In genomic region chr3R:22145425-22146411, dm6 we compare ENCODE assay signal across 1 fruit fly cellular context.
TF ChIP-seq lines count a peak whose summit lies in the region.

No protein-coding gene starts in this region.

TF ChIP-seq in whole organism, embryonic, 481 proteins besides CTCF, POLR2A, EP300 and RAD21 (continued from another document and continues in another):
- no peak for TF ChIP-seq Tbp (GFP tag; optimal IDR thresholded peaks at IDR 0.05; lab: Kevin White, UChicago)
- peak; percentile 62 for TF ChIP-seq CG9817 (tag; optimal IDR thresholded peaks at IDR 0.05; lab: Kevin White, UChicago)
- TF ChIP-seq Asciz (GFP tag; optimal IDR thresholded peaks at IDR 0.05; lab: Kevin White, UChicago), result peak; percentile 72
- peak; percentile 65 for TF ChIP-seq org-1 (GFP tag; optimal IDR thresholded peaks at IDR 0.05; lab: Kevin White, UChicago)
- no peak for TF ChIP-seq gro (GFP tag; optimal IDR thresholded peaks at IDR 0.05; lab: Kevin White, UChicago)
- TF ChIP-seq CG7745 (tag; optimal IDR thresholded peaks at IDR 0.05; lab: Kevin White, UChicago), result peak; percentile 23
- peak; percentile 46; the same call in 1 of the 2 replicates for TF ChIP-seq bowl (GFP tag; IDR thresholded peaks at IDR 0.05; lab: Robert Waterston, UW)
- TF ChIP-seq CG34224 (GFP tag; IDR thresholded peaks at IDR 0.05; lab: Robert Waterston, UW; ENCODE audit: partially characterized antibody), result no peak
- TF ChIP-seq CG34376 (GFP tag; optimal IDR thresholded peaks at IDR 0.05; lab: Kevin White, UChicago), result no peak
- peak; percentile 4 for TF ChIP-seq NfI (GFP tag; optimal IDR thresholded peaks at IDR 0.05; lab: Kevin White, UChicago)
- no peak for TF ChIP-seq CG13296 (GFP tag; optimal IDR thresholded peaks at IDR 0.05; lab: Kevin White, UChicago)
- TF ChIP-seq NC2α (GFP tag; optimal IDR thresholded peaks at IDR 0.05; lab: Kevin White, UChicago), result peak; percentile 15
- peak; percentile 63 for TF ChIP-seq CG4820 (GFP tag; optimal IDR thresholded peaks at IDR 0.05; lab: Kevin White, UChicago)
- TF ChIP-seq CG17359 (tag; optimal IDR thresholded peaks at IDR 0.05; lab: Kevin White, UChicago), result peak; percentile 75
- no peak for TF ChIP-seq CG10543 (GFP tag; optimal IDR thresholded peaks at IDR 0.05; lab: Kevin White, UChicago)
- peak; percentile 76 for TF ChIP-seq Antp (GFP tag; optimal IDR thresholded peaks at IDR 0.05; lab: Kevin White, UChicago)
- TF ChIP-seq CoRest (tag; optimal IDR thresholded peaks at IDR 0.05; lab: Kevin White, UChicago), result peak; percentile 79
- TF ChIP-seq Optix (GFP tag; IDR thresholded peaks at IDR 0.05; lab: Robert Waterston, UW), result peak; percentile 73; the same call in 2 of the 3 replicates
- peak; percentile 81 for TF ChIP-seq CG8765 (GFP tag; IDR thresholded peaks at IDR 0.05; lab: Robert Waterston, UW)
- TF ChIP-seq pzg (GFP tag; optimal IDR thresholded peaks at IDR 0.05; lab: Kevin White, UChicago), result no peak
- TF ChIP-seq Dip2 (GFP tag; IDR thresholded peaks at IDR 0.05; lab: Robert Waterston, UW), result no peak
- TF ChIP-seq CG7928 (GFP tag; optimal IDR thresholded peaks at IDR 0.05; lab: Kevin White, UChicago), result no peak
- no peak for TF ChIP-seq cad (GFP tag; optimal IDR thresholded peaks at IDR 0.05; lab: Kevin White, UChicago)
- TF ChIP-seq Dad (GFP tag; optimal IDR thresholded peaks at IDR 0.05; lab: Kevin White, UChicago), result peak; percentile 85
- no peak for TF ChIP-seq CG9797 (GFP tag; optimal IDR thresholded peaks at IDR 0.05; lab: Kevin White, UChicago)
- peak; percentile 27 for TF ChIP-seq scrt (GFP tag; optimal IDR thresholded peaks at IDR 0.05; lab: Kevin White, UChicago)
- peak; percentile 72 for TF ChIP-seq trem (tag; optimal IDR thresholded peaks at IDR 0.05; lab: Kevin White, UChicago)
- peak; percentile 40 for TF ChIP-seq Lhr (GFP tag; optimal IDR thresholded peaks at IDR 0.05; lab: Kevin White, UChicago)
- TF ChIP-seq CG12659 (GFP tag; optimal IDR thresholded peaks at IDR 0.05; lab: Kevin White, UChicago), result peak; percentile 37
- TF ChIP-seq CG6791 (GFP tag; IDR thresholded peaks at IDR 0.05; lab: Robert Waterston, UW; ENCODE audit: partially characterized antibody), result no peak
- peak; percentile 57 for TF ChIP-seq Mad (GFP tag; optimal IDR thresholded peaks at IDR 0.05; lab: Kevin White, UChicago)
- TF ChIP-seq NFAT (GFP tag; IDR thresholded peaks at IDR 0.05; lab: Robert Waterston, UW), result no peak
- peak; percentile 66; the same call in 1 of the 2 replicates for TF ChIP-seq ap (GFP tag; IDR thresholded peaks at IDR 0.05; lab: Robert Waterston, UW)
- peak in 1 of 2 experiments; percentile 90 for TF ChIP-seq bsh (GFP tag; optimal IDR thresholded peaks at IDR 0.05; lab: Kevin White, UChicago)
- no peak for TF ChIP-seq bigmax (GFP tag; optimal IDR thresholded peaks at IDR 0.05; lab: Kevin White, UChicago)
- TF ChIP-seq ATbp (GFP tag; optimal IDR thresholded peaks at IDR 0.05; lab: Kevin White, UChicago), result peak; percentile 76
- TF ChIP-seq tll (GFP tag; optimal IDR thresholded peaks at IDR 0.05; lab: Kevin White, UChicago), result peak in 1 of 2 experiments; percentile 81
- peak; percentile 84 for TF ChIP-seq CG15601 (tag; optimal IDR thresholded peaks at IDR 0.05; lab: Kevin White, UChicago)
- TF ChIP-seq cato (GFP tag; optimal IDR thresholded peaks at IDR 0.05; lab: Kevin White, UChicago; ENCODE audit: borderline replicate concordance), result peak; percentile 11
- peak; percentile 55 for TF ChIP-seq slp2 (GFP tag; optimal IDR thresholded peaks at IDR 0.05; lab: Kevin White, UChicago)
- peak; percentile 81 for TF ChIP-seq CG33557 (GFP tag; optimal IDR thresholded peaks at IDR 0.05; lab: Kevin White, UChicago)
- TF ChIP-seq wor (GFP tag; IDR thresholded peaks at IDR 0.05; lab: Robert Waterston, UW), result peak; percentile 87
- peak; percentile 69 for TF ChIP-seq CG33213 (GFP tag; optimal IDR thresholded peaks at IDR 0.05; lab: Kevin White, UChicago)
- peak; percentile 86 for TF ChIP-seq otp (GFP tag; IDR thresholded peaks at IDR 0.05; lab: Robert Waterston, UW)
- no peak for TF ChIP-seq Doc3 (GFP tag; IDR thresholded peaks at IDR 0.05; lab: Robert Waterston, UW; ENCODE audit: partially characterized antibody)
- TF ChIP-seq CG30403 (GFP tag; optimal IDR thresholded peaks at IDR 0.05; lab: Kevin White, UChicago), result peak; percentile 67
- no peak for TF ChIP-seq Lpt (GFP tag; optimal IDR thresholded peaks at IDR 0.05; lab: Kevin White, UChicago)
- TF ChIP-seq CG3995 (GFP tag; optimal IDR thresholded peaks at IDR 0.05; lab: Kevin White, UChicago), result no peak
- TF ChIP-seq Ada2b (GFP tag; IDR thresholded peaks at IDR 0.05; lab: Robert Waterston, UW), result peak; percentile 74
- TF ChIP-seq ato (GFP tag; IDR thresholded peaks at IDR 0.05; lab: Robert Waterston, UW; ENCODE audit: partially characterized antibody), result no peak
- no peak for TF ChIP-seq hb (GFP tag; IDR thresholded peaks at IDR 0.05; lab: Robert Waterston, UW; ENCODE audit: partially characterized antibody)
- peak; percentile 60 for TF ChIP-seq CG7786 (GFP tag; optimal IDR thresholded peaks at IDR 0.05; lab: Kevin White, UChicago)
- peak; percentile 70 for TF ChIP-seq onecut (GFP tag; IDR thresholded peaks at IDR 0.05; lab: Robert Waterston, UW)
- TF ChIP-seq CG2199 (GFP tag; IDR thresholded peaks at IDR 0.05; lab: Robert Waterston, UW), result peak; percentile 78; the same call in 2 of the 3 replicates
- TF ChIP-seq Fer2 (tag; optimal IDR thresholded peaks at IDR 0.05; lab: Kevin White, UChicago), result peak; percentile 11
- peak; percentile 87 for TF ChIP-seq ttk (GFP tag; IDR thresholded peaks at IDR 0.05; lab: Robert Waterston, UW)
- TF ChIP-seq phol (tag; optimal IDR thresholded peaks at IDR 0.05; lab: Kevin White, UChicago), result peak; percentile 85
- peak in 1 of 3 experiments; percentile 28 for TF ChIP-seq Stat92E (GFP tag; optimal IDR thresholded peaks at IDR 0.05; lab: Kevin White, UChicago)
- peak; percentile 78 for TF ChIP-seq PHDP (tag; optimal IDR thresholded peaks at IDR 0.05; lab: Kevin White, UChicago)
- TF ChIP-seq CG42726 (GFP tag; IDR thresholded peaks at IDR 0.05; lab: Robert Waterston, UW; ENCODE audit: partially characterized antibody), result no peak
- peak; percentile 81 for TF ChIP-seq ssp (GFP tag; IDR thresholded peaks at IDR 0.05; lab: Robert Waterston, UW)
- no peak for TF ChIP-seq vnd (GFP tag; IDR thresholded peaks at IDR 0.05; lab: Robert Waterston, UW; ENCODE audit: partially characterized antibody)
- TF ChIP-seq CHES-1-like (GFP tag; optimal IDR thresholded peaks at IDR 0.05; lab: Kevin White, UChicago), result peak; percentile 3
- TF ChIP-seq D19B (GFP tag; optimal IDR thresholded peaks at IDR 0.05; lab: Kevin White, UChicago), result no peak
- no peak for TF ChIP-seq Hr39 (optimal IDR thresholded peaks at IDR 0.05; lab: Kevin White, UChicago)
- peak; percentile 59 for TF ChIP-seq Chrac-16 (GFP tag; optimal IDR thresholded peaks at IDR 0.05; lab: Kevin White, UChicago)
- peak; percentile 67; the same call in 2 of the 3 replicates for TF ChIP-seq CG7357 (GFP tag; IDR thresholded peaks at IDR 0.05; lab: Robert Waterston, UW)
- peak; percentile 67 for TF ChIP-seq Gsc (GFP tag; IDR thresholded peaks at IDR 0.05; lab: Robert Waterston, UW)
- TF ChIP-seq CG4707 (GFP tag; optimal IDR thresholded peaks at IDR 0.05; lab: Kevin White, UChicago), result peak; percentile 74
- TF ChIP-seq CG14050 (GFP tag; IDR thresholded peaks at IDR 0.05; lab: Robert Waterston, UW), result peak; percentile 57; the same call in 2 of the 3 replicates
- peak; percentile 31 for TF ChIP-seq cg (GFP tag; optimal IDR thresholded peaks at IDR 0.05; lab: Kevin White, UChicago)
- TF ChIP-seq disco-r (GFP tag; optimal IDR thresholded peaks at IDR 0.05; lab: Kevin White, UChicago), result no peak
- no peak for TF ChIP-seq CG9932 (GFP tag; IDR thresholded peaks at IDR 0.05; lab: Robert Waterston, UW)
- TF ChIP-seq Nf-YA (GFP tag; IDR thresholded peaks at IDR 0.05; lab: Robert Waterston, UW), result peak; percentile 73
- 0 out of 2 replicates have a peak, but pooled peaks have one; percentile 59 for TF ChIP-seq CG17612 (GFP tag; IDR thresholded peaks at IDR 0.05; lab: Robert Waterston, UW)
- peak; percentile 86 for TF ChIP-seq Blimp-1 (GFP tag; optimal IDR thresholded peaks at IDR 0.05; lab: Kevin White, UChicago)
- peak; percentile 78; the same call in 1 of the 3 replicates for TF ChIP-seq gce (GFP tag; IDR thresholded peaks at IDR 0.05; lab: Robert Waterston, UW)
- peak; percentile 54 for TF ChIP-seq Fer3 (tag; optimal IDR thresholded peaks at IDR 0.05; lab: Kevin White, UChicago)
- TF ChIP-seq Myb (GFP tag; optimal IDR thresholded peaks at IDR 0.05; lab: Kevin White, UChicago), result no peak
- TF ChIP-seq CG31224 (GFP tag; IDR thresholded peaks at IDR 0.05; lab: Robert Waterston, UW), result no peak
- TF ChIP-seq CG17568 (GFP tag; optimal IDR thresholded peaks at IDR 0.05; lab: Kevin White, UChicago), result peak; percentile 42
- TF ChIP-seq bbx (GFP tag; IDR thresholded peaks at IDR 0.05; lab: Robert Waterston, UW; ENCODE audit: partially characterized antibody), result no peak
- peak; percentile 5 for TF ChIP-seq CG18011 (GFP tag; optimal IDR thresholded peaks at IDR 0.05; lab: Kevin White, UChicago)
- TF ChIP-seq CG6654 (GFP tag; optimal IDR thresholded peaks at IDR 0.05; lab: Kevin White, UChicago), result peak; percentile 67
- TF ChIP-seq Oli (tag; optimal IDR thresholded peaks at IDR 0.05; lab: Kevin White, UChicago), result peak; percentile 77
- no peak for TF ChIP-seq odd (GFP tag; optimal IDR thresholded peaks at IDR 0.05; lab: Kevin White, UChicago)
- peak; percentile 79 for TF ChIP-seq CG14441 (GFP tag; IDR thresholded peaks at IDR 0.05; lab: Robert Waterston, UW)
- TF ChIP-seq crol (GFP tag; IDR thresholded peaks at IDR 0.05; lab: Robert Waterston, UW), result no peak
- peak; percentile 48 for TF ChIP-seq CG10462 (GFP tag; optimal IDR thresholded peaks at IDR 0.05; lab: Kevin White, UChicago)
- TF ChIP-seq Mes4 (GFP tag; optimal IDR thresholded peaks at IDR 0.05; lab: Kevin White, UChicago), result peak; percentile 75
- peak; percentile 72 for TF ChIP-seq CG14667 (GFP tag; IDR thresholded peaks at IDR 0.05; lab: Robert Waterston, UW)
- TF ChIP-seq slbo (GFP tag; IDR thresholded peaks at IDR 0.05; lab: Robert Waterston, UW), result peak; percentile 31; the same call in 1 of the 2 replicates
- peak; percentile 41; the same call in 1 of the 2 replicates for TF ChIP-seq CG11085 (GFP tag; IDR thresholded peaks at IDR 0.05; lab: Robert Waterston, UW)
- TF ChIP-seq Max (GFP tag; optimal IDR thresholded peaks at IDR 0.05; lab: Kevin White, UChicago), result peak; percentile 68
- peak; percentile 20 for TF ChIP-seq Deaf1 (tag; optimal IDR thresholded peaks at IDR 0.05; lab: Kevin White, UChicago)
- peak; percentile 71 for TF ChIP-seq salm (tag; optimal IDR thresholded peaks at IDR 0.05; lab: Kevin White, UChicago)
- TF ChIP-seq cas (GFP tag; IDR thresholded peaks at IDR 0.05; lab: Robert Waterston, UW), result no peak
- TF ChIP-seq CG14710 (tag; optimal IDR thresholded peaks at IDR 0.05; lab: Kevin White, UChicago), result peak; percentile 83
- peak; percentile 60; the same call in 1 of the 3 replicates for TF ChIP-seq Mrtf (GFP tag; IDR thresholded peaks at IDR 0.05; lab: Robert Waterston, UW)
- no peak for TF ChIP-seq HLH4C (GFP tag; IDR thresholded peaks at IDR 0.05; lab: Robert Waterston, UW; ENCODE audit: partially characterized antibody)
- peak; percentile 17 for TF ChIP-seq CG4328 (GFP tag; optimal IDR thresholded peaks at IDR 0.05; lab: Kevin White, UChicago)
- no peak for TF ChIP-seq CG12744 (GFP tag; optimal IDR thresholded peaks at IDR 0.05; lab: Kevin White, UChicago)
- no peak for TF ChIP-seq lbe (GFP tag; optimal IDR thresholded peaks at IDR 0.05; lab: Kevin White, UChicago)
- no peak for TF ChIP-seq pan (optimal IDR thresholded peaks at IDR 0.05; lab: Kevin White, UChicago)
- TF ChIP-seq pan (GFP tag; optimal IDR thresholded peaks at IDR 0.05 in 1 of 2, IDR thresholded peaks at IDR 0.05 in 1 of 2), result peak in 1 of 2 experiments; percentile 81
- peak; percentile 59 for TF ChIP-seq CG4854 (GFP tag; optimal IDR thresholded peaks at IDR 0.05; lab: Kevin White, UChicago)
- peak; percentile 77; the same call in 1 of the 2 replicates for TF ChIP-seq ro (GFP tag; IDR thresholded peaks at IDR 0.05; lab: Robert Waterston, UW)
- peak; percentile 46 for TF ChIP-seq sima (GFP tag; optimal IDR thresholded peaks at IDR 0.05; lab: Kevin White, UChicago)
- TF ChIP-seq Eip74EF (GFP tag; optimal IDR thresholded peaks at IDR 0.05; lab: Kevin White, UChicago), result peak in 1 of 2 experiments; percentile 73
- peak; percentile 67 for TF ChIP-seq B-H1 (GFP tag; IDR thresholded peaks at IDR 0.05; lab: Robert Waterston, UW)
- peak; percentile 14 for TF ChIP-seq CG4617 (GFP tag; optimal IDR thresholded peaks at IDR 0.05; lab: Kevin White, UChicago; ENCODE audit: borderline replicate concordance)
- peak; percentile 54 for TF ChIP-seq CG15269 (tag; optimal IDR thresholded peaks at IDR 0.05; lab: Kevin White, UChicago)
- TF ChIP-seq Atf6 (GFP tag; IDR thresholded peaks at IDR 0.05; lab: Robert Waterston, UW), result peak; percentile 45; the same call in 1 of the 2 replicates
- TF ChIP-seq da (GFP tag; optimal IDR thresholded peaks at IDR 0.05; lab: Kevin White, UChicago), result peak; percentile 22
- TF ChIP-seq CG17328 (GFP tag; IDR thresholded peaks at IDR 0.05; lab: Robert Waterston, UW), result peak; percentile 88
- peak; percentile 67 for TF ChIP-seq CG16815 (GFP tag; optimal IDR thresholded peaks at IDR 0.05; lab: Kevin White, UChicago)
- TF ChIP-seq CG15011 (GFP tag; optimal IDR thresholded peaks at IDR 0.05; lab: Kevin White, UChicago), result peak; percentile 9
- TF ChIP-seq zfh2 (GFP tag; optimal IDR thresholded peaks at IDR 0.05; lab: Kevin White, UChicago), result no peak
- no peak for TF ChIP-seq pfk (GFP tag; optimal IDR thresholded peaks at IDR 0.05; lab: Kevin White, UChicago)
- peak; percentile 97 for TF ChIP-seq Med (GFP tag; lab: Kevin White, UChicago)
- peak; percentile 83 for TF ChIP-seq Sox102F (GFP tag; optimal IDR thresholded peaks at IDR 0.05; lab: Kevin White, UChicago)
- TF ChIP-seq CG11560 (tag; IDR thresholded peaks at IDR 0.05; lab: Robert Waterston, UW), result peak; percentile 49; the same call in 1 of the 3 replicates
- TF ChIP-seq fru (optimal IDR thresholded peaks at IDR 0.05; lab: Kevin White, UChicago), result no peak
- peak; percentile 94 for TF ChIP-seq CG2712 (tag; optimal IDR thresholded peaks at IDR 0.05; lab: Kevin White, UChicago)
- TF ChIP-seq Dbx (GFP tag; IDR thresholded peaks at IDR 0.05; lab: Robert Waterston, UW), result no peak
- peak; percentile 79 for TF ChIP-seq az2 (GFP tag; optimal IDR thresholded peaks at IDR 0.05; lab: Kevin White, UChicago)
- TF ChIP-seq Side (GFP tag; optimal IDR thresholded peaks at IDR 0.05; lab: Kevin White, UChicago), result peak; percentile 56
- TF ChIP-seq CG5245 (GFP tag; optimal IDR thresholded peaks at IDR 0.05; lab: Kevin White, UChicago), result peak; percentile 86
- no peak for TF ChIP-seq CG14860 (GFP tag; IDR thresholded peaks at IDR 0.05; lab: Robert Waterston, UW; ENCODE audit: partially characterized antibody)
